Fruit fly (Drosophila melanogaster) whole organism, embryonic: Measurements from ENCODE around the gene CG12438.

Experiments
- Blimp-1 ChIP-seq: fragments of 200-800 bp; sonication (Bioruptor generic); optimal IDR thresholded peaks from 3 replicates; lab custom pipeline; 2018; ENCODE audit warnings: missing biosample characterization, missing genetic modification characterization, mild to moderate bottlenecking, moderate library complexity, missing genetic modification reagents
- CG10267 ChIP-seq: fragments of 200-800 bp; sonication (Bioruptor generic); optimal IDR thresholded peaks from 2 replicates; lab custom pipeline; 2018; ENCODE audit warnings: missing biosample characterization, mild to moderate bottlenecking, missing genetic modification characterization, moderate library complexity
- CG11696 ChIP-seq: fragments of 200-800 bp; sonication (Bioruptor generic); IDR thresholded peaks from 2 replicates; pipeline ENCODE4 v1.3.6; 2022; ENCODE audit warnings: missing biosample characterization, missing genetic modification characterization
- CG12071 ChIP-seq: fragments of 200-800 bp; sonication (Bioruptor generic); optimal IDR thresholded peaks from 3 replicates; lab custom pipeline; 2018; ENCODE audit warnings: missing biosample characterization, mild to moderate bottlenecking, missing genetic modification characterization
- CG12219 ChIP-seq: fragments of 200-800 bp; sonication (Bioruptor generic); optimal IDR thresholded peaks from 3 replicates; lab custom pipeline; 2018; ENCODE audit warnings: missing biosample characterization, mild to moderate bottlenecking, missing genetic modification characterization
- CG13775 ChIP-seq: fragments of 200-800 bp; sonication (Bioruptor generic); optimal IDR thresholded peaks from 3 replicates; lab custom pipeline; 2017; ENCODE audit warnings: missing biosample characterization, mild to moderate bottlenecking, missing genetic modification characterization
- CG15696 ChIP-seq: fragments of 200-800 bp; sonication (Bioruptor generic); optimal IDR thresholded peaks from 2 replicates; lab custom pipeline; 2019; ENCODE audit warnings: missing biosample characterization, mild to moderate bottlenecking, missing genetic modification characterization, moderate library complexity
- CG18764 ChIP-seq: fragments of 200-800 bp; sonication (Bioruptor generic); optimal IDR thresholded peaks from 3 replicates; lab custom pipeline; 2016; ENCODE audit warnings: missing biosample characterization, missing genetic modification characterization
- CG2202 ChIP-seq: fragments of 200-800 bp; sonication (Bioruptor generic); optimal IDR thresholded peaks from 2 replicates; lab custom pipeline; 2018; ENCODE audit warnings: missing biosample characterization, mild to moderate bottlenecking, missing genetic modification characterization
- CG2875 ChIP-seq: fragments of 200-800 bp; sonication (Bioruptor generic); optimal IDR thresholded peaks from 2 replicates; lab custom pipeline; 2017; ENCODE audit warnings: missing biosample characterization, mild to moderate bottlenecking, missing genetic modification characterization, missing genetic modification reagents
- CG32772 ChIP-seq: fragments of 200-800 bp; sonication (Bioruptor generic); IDR thresholded peaks from 2 replicates; pipeline ENCODE4 v1.3.6; 2022; ENCODE audit warnings: missing biosample characterization, missing genetic modification characterization
- CG33213 ChIP-seq: fragments of 200-800 bp; sonication (Bioruptor generic); optimal IDR thresholded peaks from 3 replicates; lab custom pipeline; 2016; ENCODE audit warnings: missing biosample characterization, missing genetic modification characterization
- CG33557 ChIP-seq: fragments of 200-800 bp; sonication (Bioruptor generic); optimal IDR thresholded peaks from 2 replicates; lab custom pipeline; 2019; ENCODE audit warnings: missing biosample characterization, mild to moderate bottlenecking, missing genetic modification characterization, moderate library complexity
- CG4424 ChIP-seq: fragments of 200-800 bp; sonication (Bioruptor generic); optimal IDR thresholded peaks from 3 replicates; lab custom pipeline; 2016; ENCODE audit warnings: missing biosample characterization, missing genetic modification characterization
- CG6254 ChIP-seq: fragments of 200-800 bp; sonication (Bioruptor generic); optimal IDR thresholded peaks from 3 replicates; lab custom pipeline; 2017; ENCODE audit warnings: mild to moderate bottlenecking, missing biosample characterization, missing genetic modification reagents, missing genetic modification characterization
- CG6683 ChIP-seq: fragments of 200-800 bp; sonication (Bioruptor generic); optimal IDR thresholded peaks from 2 replicates; lab custom pipeline; 2017; ENCODE audit warnings: missing biosample characterization, mild to moderate bottlenecking, missing genetic modification characterization, missing genetic modification reagents
- CG6689 ChIP-seq: fragments of 200-800 bp; sonication (Bioruptor generic); IDR thresholded peaks from 2 replicates; pipeline ENCODE4 v1.3.6; 2022; ENCODE audit warnings: missing biosample characterization, missing genetic modification characterization
- CG8290 ChIP-seq, 3 experiments: fragments of 200-800 bp; sonication (Bioruptor generic); optimal IDR thresholded peaks; 2 replicates each; lab custom pipeline; 2016 to 2019; ENCODE audit warnings: missing biosample characterization in 3 of 3, missing genetic modification characterization in 3 of 3, mild to moderate bottlenecking in 2 of 3, moderate library complexity in 1 of 3
- CG8388 ChIP-seq: fragments of 200-800 bp; sonication (Bioruptor generic); optimal IDR thresholded peaks from 2 replicates; lab custom pipeline; 2019; ENCODE audit warnings: missing biosample characterization, mild to moderate bottlenecking, missing genetic modification characterization, moderate library complexity
- CG8924 ChIP-seq: fragments of 200-800 bp; optimal IDR thresholded peaks from 3 replicates; lab custom pipeline; 2019; ENCODE audit warnings: missing biosample characterization, mild to moderate bottlenecking, missing genetic modification characterization, moderate library complexity
- CG9609 ChIP-seq: fragments of 200-800 bp; sonication (Bioruptor generic); optimal IDR thresholded peaks from 3 replicates; lab custom pipeline; 2016; ENCODE audit warnings: missing biosample characterization, missing genetic modification characterization
- CG9727 ChIP-seq: fragments of 200-800 bp; sonication (Bioruptor generic); optimal IDR thresholded peaks from 3 replicates; lab custom pipeline; 2017; ENCODE audit warnings: missing biosample characterization, mild to moderate bottlenecking, missing genetic modification characterization
- CoRest ChIP-seq: fragments of 200-800 bp; sonication (Bioruptor generic); optimal IDR thresholded peaks from 3 replicates; lab custom pipeline; 2018; ENCODE audit warnings: missing biosample characterization, mild to moderate bottlenecking, missing genetic modification characterization, moderate library complexity
- Hey ChIP-seq: fragments of 200-800 bp; sonication (Bioruptor generic); optimal IDR thresholded peaks from 3 replicates; lab custom pipeline; 2018; ENCODE audit warnings: missing biosample characterization, mild to moderate bottlenecking, missing genetic modification characterization
- Hr51 ChIP-seq, 2 experiments: fragments of 200-800 bp; sonication (Bioruptor generic); optimal IDR thresholded peaks; 2 replicates in 1 of 2; 3 replicates in 1 of 2; lab custom pipeline; 2016 to 2018; ENCODE audit warnings: missing biosample characterization in 2 of 2, missing genetic modification characterization in 2 of 2, mild to moderate bottlenecking in 1 of 2, moderate library complexity in 1 of 2
- Lim3 ChIP-seq: fragments of 200-800 bp; sonication (Bioruptor generic); IDR thresholded peaks from 2 replicates; pipeline ENCODE4 v1.3.6; 2022; ENCODE audit warnings: missing biosample characterization, missing genetic modification characterization
- NFAT ChIP-seq: fragments of 200-800 bp; sonication (Bioruptor generic); IDR thresholded peaks from 2 replicates; pipeline ENCODE4 v1.3.6; 2022; ENCODE audit warnings: missing biosample characterization, missing genetic modification characterization
- Pdp1 ChIP-seq, 2 experiments: fragments of 200-800 bp; sonication (Bioruptor generic); optimal IDR thresholded peaks; 3 replicates each; lab custom pipeline; 2016; ENCODE audit warnings: missing biosample characterization in 2 of 2, missing genetic modification characterization in 2 of 2, mild to moderate bottlenecking in 1 of 2, moderate library complexity in 1 of 2
- Sox102F ChIP-seq: fragments of 200-800 bp; sonication (Bioruptor generic); optimal IDR thresholded peaks from 2 replicates; lab custom pipeline; 2018; ENCODE audit warnings: missing biosample characterization, mild to moderate bottlenecking, missing genetic modification characterization, moderate library complexity
- Vsx1 ChIP-seq: fragments of 200-800 bp; sonication (Bioruptor generic); optimal IDR thresholded peaks from 2 replicates; lab custom pipeline; 2017; ENCODE audit warnings: missing biosample characterization, mild to moderate bottlenecking, missing genetic modification characterization, missing genetic modification reagents
- Xbp1 ChIP-seq: fragments of 200-800 bp; sonication (Bioruptor generic); optimal IDR thresholded peaks from 3 replicates; lab custom pipeline; 2016; ENCODE audit warnings: missing biosample characterization, mild to moderate bottlenecking, missing genetic modification characterization
- ab ChIP-seq: fragments of 200-800 bp; sonication (Bioruptor generic); optimal IDR thresholded peaks from 2 replicates; lab custom pipeline; 2016; ENCODE audit warnings: missing biosample characterization, missing genetic modification characterization
- bowl ChIP-seq: fragments of 200-800 bp; sonication (Bioruptor generic); IDR thresholded peaks from 2 replicates; pipeline ENCODE4 v1.3.6; 2022; ENCODE audit warnings: missing biosample characterization, missing genetic modification characterization
- br ChIP-seq: fragments of >200 bp; optimal IDR thresholded peaks from 2 replicates; lab custom pipeline; 2017
- bsh ChIP-seq, 2 experiments: fragments of 200-800 bp; sonication (Bioruptor generic); optimal IDR thresholded peaks; 2 replicates each; lab custom pipeline; 2017 to 2018; ENCODE audit warnings: mild to moderate bottlenecking in 2 of 2, missing biosample characterization in 2 of 2, missing genetic modification characterization in 2 of 2, moderate library complexity in 1 of 2
- cg ChIP-seq: fragments of 200-800 bp; sonication (Bioruptor generic); optimal IDR thresholded peaks from 3 replicates; lab custom pipeline; 2019; ENCODE audit warnings: missing biosample characterization, mild to moderate bottlenecking, missing genetic modification characterization, moderate library complexity
- ci ChIP-seq: fragments of 200-800 bp; sonication (Bioruptor generic); IDR thresholded peaks from 3 replicates; pipeline ENCODE4 v1.3.6; 2022; ENCODE audit warnings: missing biosample characterization, missing genetic modification characterization
- dmrt11E ChIP-seq: fragments of 200-800 bp; sonication (Bioruptor generic); optimal IDR thresholded peaks from 3 replicates; lab custom pipeline; 2018; ENCODE audit warnings: missing biosample characterization, mild to moderate bottlenecking, missing genetic modification characterization, moderate library complexity
- fd96Cb ChIP-seq: fragments of 200-800 bp; sonication (Bioruptor generic); optimal IDR thresholded peaks from 2 replicates; lab custom pipeline; 2018; ENCODE audit warnings: missing biosample characterization, mild to moderate bottlenecking, missing genetic modification characterization, moderate library complexity
- gem ChIP-seq: fragments of 200-800 bp; sonication (Bioruptor generic); optimal IDR thresholded peaks from 2 replicates; lab custom pipeline; 2019; ENCODE audit warnings: missing biosample characterization, mild to moderate bottlenecking, missing genetic modification characterization, moderate library complexity
- grn ChIP-seq: fragments of 200-800 bp; sonication (Bioruptor generic); optimal IDR thresholded peaks from 3 replicates; lab custom pipeline; 2017; ENCODE audit warnings: missing biosample characterization, missing genetic modification characterization
- jing ChIP-seq: fragments of 200-800 bp; sonication (Bioruptor generic); optimal IDR thresholded peaks from 2 replicates; lab custom pipeline; 2018; ENCODE audit warnings: missing biosample characterization, mild to moderate bottlenecking, missing genetic modification characterization
- knrl ChIP-seq: fragments of 200-800 bp; sonication (Bioruptor generic); IDR thresholded peaks from 3 replicates; pipeline ENCODE4 v1.3.6; 2022; ENCODE audit warnings: missing biosample characterization, missing genetic modification characterization; ENCODE audit not compliant: partially characterized antibody
- scrt ChIP-seq: fragments of 200-800 bp; sonication (Bioruptor generic); optimal IDR thresholded peaks from 2 replicates; lab custom pipeline; 2018; ENCODE audit warnings: missing biosample characterization, mild to moderate bottlenecking, missing genetic modification characterization, moderate library complexity
- sens ChIP-seq: fragments of 200-800 bp; sonication (Bioruptor generic); peaks from one replicate; lab custom pipeline; 2016; ENCODE audit warnings: missing biosample characterization, missing genetic modification characterization
- sisA ChIP-seq: fragments of 200-800 bp; sonication (Bioruptor generic); IDR thresholded peaks from 2 replicates; pipeline ENCODE4 v1.3.6; 2022; ENCODE audit warnings: missing biosample characterization, missing genetic modification characterization
- tgo ChIP-seq: fragments of 200-800 bp; sonication (Bioruptor generic); IDR thresholded peaks from 3 replicates; pipeline ENCODE4 v1.3.6; 2022; ENCODE audit warnings: missing biosample characterization, missing genetic modification characterization
- unpg ChIP-seq: fragments of 200-800 bp; sonication (Bioruptor generic); optimal IDR thresholded peaks from 3 replicates; lab custom pipeline; 2018; ENCODE audit warnings: missing biosample characterization, mild to moderate bottlenecking, missing genetic modification characterization, moderate library complexity
- zfh1 ChIP-seq: fragments of 200-800 bp; sonication (Bioruptor generic); IDR thresholded peaks from 3 replicates; pipeline ENCODE4 v1.3.6; 2022; ENCODE audit warnings: missing biosample characterization, missing genetic modification characterization

Gene CG12438

DNA sequence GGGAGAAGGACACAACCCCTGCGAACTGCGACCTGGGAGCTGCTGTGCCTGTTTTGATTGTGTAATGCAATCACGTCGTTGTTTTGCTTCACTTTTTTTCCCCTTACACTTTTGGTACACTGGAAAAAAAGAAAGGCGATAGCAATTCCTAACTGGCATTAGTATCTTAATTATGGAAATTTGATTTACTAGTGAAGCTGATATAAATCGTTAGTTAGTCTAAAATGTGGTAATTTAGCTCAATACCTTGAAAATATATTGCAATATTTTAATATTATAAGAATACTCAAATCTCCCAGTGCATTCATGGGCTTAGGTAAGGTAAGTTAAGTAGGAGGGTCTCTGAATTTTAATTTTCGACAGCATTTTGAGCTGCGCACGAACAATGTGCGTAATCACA lies 35.5 kb downstream of the CG12438 start (continued):
- TF ChIP-seq CG12071 (no peak), grn (GFP tag; lab: Kevin White, UChicago) (no peak), Xbp1 (GFP tag; lab: Kevin White, UChicago) (peak; percentile 5), tgo (GFP tag; lab: Robert Waterston, UW) (peak; percentile 31; the same call in 1 of the 3 replicates), bsh (GFP tag; optimal IDR thresholded peaks at IDR 0.05; lab: Kevin White, UChicago) (peak in 1 of 2 experiments; percentile 63), CG6683 (GFP tag; lab: Kevin White, UChicago) (no peak), ab (GFP tag; lab: Kevin White, UChicago) (no peak), CG18764 (GFP tag; lab: Kevin White, UChicago) (no peak), CG12219 (GFP tag; lab: Kevin White, UChicago) (no peak), zfh1 (peak; percentile 66; the same call in 2 of the 3 replicates), Pdp1 (GFP tag; optimal IDR thresholded peaks at IDR 0.05; lab: Kevin White, UChicago) (no peak), Hey (no peak), Lim3 (GFP tag; lab: Robert Waterston, UW) (no peak), br (no peak), CG15696 (peak; percentile 47), CG8388 (peak; percentile 37), CG2202 (peak; percentile 10), unpg (GFP tag; lab: Kevin White, UChicago) (peak; percentile 42), CoRest (tag; lab: Kevin White, UChicago) (peak; percentile 28), NFAT (no peak), knrl (GFP tag; lab: Robert Waterston, UW) (no peak), CG8924 (tag; lab: Kevin White, UChicago) (peak; percentile 41), sens (GFP tag; lab: Kevin White, UChicago) (peak; percentile 77), CG33557 (peak; percentile 8), CG4424 (GFP tag; lab: Kevin White, UChicago) (no peak), Sox102F (peak; percentile 21), Blimp-1 (GFP tag; lab: Kevin White, UChicago) (peak; percentile 48), fd96Cb (tag; lab: Kevin White, UChicago) (peak; percentile 31), CG9727 (GFP tag; lab: Kevin White, UChicago) (peak; percentile 41), CG6254 (GFP tag; lab: Kevin White, UChicago) (peak; percentile 7), Hr51 (GFP tag; optimal IDR thresholded peaks at IDR 0.05; lab: Kevin White, UChicago) (peak in 1 of 2 experiments; percentile 32), sisA (GFP tag; lab: Robert Waterston, UW) (peak; percentile 37; the same call in 1 of the 2 replicates), jing (GFP tag; lab: Kevin White, UChicago) (no peak), bowl (GFP tag; lab: Robert Waterston, UW) (no peak), gem (tag; lab: Kevin White, UChicago) (peak; percentile 59), CG9609 (GFP tag; lab: Kevin White, UChicago) (no peak), CG33213 (no peak), CG13775 (peak; percentile 6), cg (GFP tag; lab: Kevin White, UChicago) (no peak), CG10267 (peak; percentile 47), dmrt11E (tag; lab: Kevin White, UChicago) (peak; percentile 60), ci (GFP tag; lab: Robert Waterston, UW) (peak; percentile 59; the same call in 2 of the 3 replicates), CG8290 (GFP tag; optimal IDR thresholded peaks at IDR 0.05; lab: Kevin White, UChicago) (no peak), CG8290 (tag; optimal IDR thresholded peaks at IDR 0.05; lab: Kevin White, UChicago) (no peak), CG11696 (GFP tag; lab: Robert Waterston, UW) (no peak), CG2875 (GFP tag; lab: Kevin White, UChicago) (peak; percentile 15), scrt (no peak), CG6689 (GFP tag; lab: Robert Waterston, UW) (peak; percentile 25; the same call in 1 of the 2 replicates), Vsx1 (no peak), CG32772 (GFP tag; lab: Robert Waterston, UW) (no peak)
